Fruit fly (Drosophila melanogaster): ENCODE measurements around the gene CG32241.

DNA sequence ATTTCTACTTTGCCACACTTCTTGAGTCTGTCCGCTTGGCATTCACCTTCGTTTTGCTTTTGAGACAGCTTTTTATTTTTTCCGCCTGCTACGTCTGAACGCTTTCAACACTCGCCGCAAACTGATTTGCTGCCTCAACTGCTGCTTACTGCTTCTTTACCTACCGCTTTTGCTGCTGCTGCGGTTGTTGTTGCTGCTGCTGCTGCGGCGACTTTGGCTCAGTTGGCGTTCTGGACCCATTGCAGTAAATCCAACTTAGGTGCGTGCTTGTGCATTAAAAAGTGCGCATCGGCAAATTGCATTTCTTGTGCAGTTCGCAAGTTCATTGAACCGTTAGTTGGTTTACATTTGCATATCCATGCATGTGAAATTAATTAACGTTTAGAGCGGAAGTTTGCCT, 41.9 kb upstream of the CG32241 start, which contains the start of gene NT1:
- TF ChIP-seq Jra (GFP tag; optimal IDR thresholded peaks at IDR 0.05): no peak
- TF ChIP-seq rgr (GFP tag; optimal IDR thresholded peaks at IDR 0.05): no peak
- no peak for TF ChIP-seq Hr78 (GFP tag; optimal IDR thresholded peaks at IDR 0.05)
- no peak for TF ChIP-seq psq (GFP tag; optimal IDR thresholded peaks at IDR 0.05)
- TF ChIP-seq usp (GFP tag; optimal IDR thresholded peaks at IDR 0.05): no peak
- TF ChIP-seq dmrt93B (GFP tag; optimal IDR thresholded peaks at IDR 0.05): no peak
- TF ChIP-seq Rel (GFP tag; optimal IDR thresholded peaks at IDR 0.05): no peak
- TF ChIP-seq Rel (tag; optimal IDR thresholded peaks at IDR 0.05): no peak
- no peak for TF ChIP-seq fru (GFP tag; optimal IDR thresholded peaks at IDR 0.05)
- TF ChIP-seq foxo (GFP tag; optimal IDR thresholded peaks at IDR 0.05): no peak
